Worm (Caenorhabditis elegans) whole organism, L1 larva: ENCODE measurements around the gene F41C6.6.

Experiments used
- mdl-1 ChIP-seq, 2 experiments: fragments of 150-350 bp; optimal IDR thresholded peaks; 2 replicates each; lab custom pipeline; 2014 to 2017; ENCODE audit warnings: missing biosample characterization in 2 of 2, missing genetic modification characterization in 2 of 2, inconsistent platforms in 1 of 2
- nhr-11 ChIP-seq: fragments of 150-350 bp; optimal IDR thresholded peaks from 2 replicates; lab custom pipeline; 2014; ENCODE audit warnings: missing biosample characterization, missing genetic modification characterization
- nhr-47 ChIP-seq: sonication (generic microtip); optimal IDR thresholded peaks from 2 replicates; lab custom pipeline; 2016; ENCODE audit warnings: mild to moderate bottlenecking, missing genetic modification characterization, moderate library complexity, missing compliant biosample characterization

DNA sequence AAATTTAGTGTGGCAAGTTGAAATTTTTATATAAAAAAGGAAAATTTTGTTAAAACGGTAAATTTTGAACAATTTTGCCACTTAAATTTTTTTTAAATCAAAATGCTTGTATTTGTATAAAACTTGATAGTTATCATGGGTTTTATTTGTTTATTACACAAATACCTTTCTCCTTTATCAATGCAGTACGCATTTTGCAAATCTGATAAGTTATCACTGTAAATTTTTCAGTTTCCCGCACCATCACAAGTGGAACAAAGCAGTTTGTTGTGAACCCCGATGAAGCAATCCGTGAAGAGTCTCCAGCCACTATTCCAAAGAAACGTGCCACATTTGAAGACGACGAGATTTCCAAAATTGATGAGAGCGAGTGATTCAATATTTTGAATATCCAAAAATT is 38.4 kb upstream of the F41C6.6 start:
- TF ChIP-seq mdl-1 (tag; optimal IDR thresholded peaks at IDR 0.05; lab: Kevin White, UChicago) = no peak
- TF ChIP-seq nhr-47 = no peak
- TF ChIP-seq nhr-11 = no peak
